Worm (Caenorhabditis elegans) whole organism, L4 larva: ENCODE measurements around the gene gck-4.

Source experiments
- ama-1 ChIP-seq: fragments of 150-350 bp; optimal IDR thresholded peaks from 2 replicates; lab custom pipeline; 2014; ENCODE audit warnings: inconsistent platforms, mixed read lengths
- attf-4 ChIP-seq: sonication (generic microtip); optimal IDR thresholded peaks from 3 replicates; lab custom pipeline; 2017; ENCODE audit warnings: missing biosample characterization, missing genetic modification characterization
- daf-8 ChIP-seq: fragments of 200-800 bp; sonication (Bioruptor generic); IDR thresholded peaks from 2 replicates; pipeline ENCODE4 v1.3.6; 2022; ENCODE audit warnings: missing genetic modification characterization, missing compliant biosample characterization
- dve-1 ChIP-seq: sonication (generic microtip); optimal IDR thresholded peaks from 2 replicates; lab custom pipeline; 2017; ENCODE audit warnings: antibody characterized with exemption, mild to moderate bottlenecking, missing genetic modification characterization, missing compliant biosample characterization; ENCODE audit not compliant: insufficient read depth
- hif-1 ChIP-seq, 2 experiments: sonication (generic microtip); optimal IDR thresholded peaks; 2 replicates each; lab custom pipeline; 2016 to 2017; ENCODE audit warnings: missing compliant biosample characterization in 2 of 2, missing genetic modification characterization in 2 of 2, missing genetic modification reagents in 2 of 2, missing genotype in 2 of 2, mild to moderate bottlenecking in 1 of 2
- mdl-1 ChIP-seq, 2 experiments: fragments of 150-350 bp in 1 of 2; sonication (generic microtip) in 1 of 2; optimal IDR thresholded peaks; 2 replicates each; lab custom pipeline; 2014 to 2017; ENCODE audit warnings: missing biosample characterization in 2 of 2, missing genetic modification characterization in 2 of 2
- nhr-28 ChIP-seq: fragments of 150-350 bp; optimal IDR thresholded peaks from 2 replicates; lab custom pipeline; 2014; ENCODE audit warnings: missing biosample characterization, missing genetic modification characterization
- nhr-77 ChIP-seq: fragments of 150-350 bp; optimal IDR thresholded peaks from 2 replicates; lab custom pipeline; 2014; ENCODE audit warnings: missing biosample characterization, missing genetic modification characterization
- pqm-1 ChIP-seq: sonication (generic microtip); optimal IDR thresholded peaks from 2 replicates; lab custom pipeline; 2017; ENCODE audit warnings: missing biosample characterization, missing genetic modification characterization
- rbr-2 ChIP-seq: sonication (generic microtip); optimal IDR thresholded peaks from 2 replicates; lab custom pipeline; 2016; ENCODE audit warnings: missing genotype, missing genetic modification characterization, missing compliant biosample characterization
- ztf-11 ChIP-seq: fragments of 150-350 bp; optimal IDR thresholded peaks from 2 replicates; lab custom pipeline; 2014; ENCODE audit warnings: missing biosample characterization, missing genetic modification characterization
- ztf-7 ChIP-seq: fragments of 150-350 bp; optimal IDR thresholded peaks from 2 replicates; lab custom pipeline; 2014; ENCODE audit warnings: missing biosample characterization, missing genetic modification characterization

ce11 chrX:13687655-13688054, 10.7 kb downstream of the gck-4 start, which contains the start of gene adm-2:
- no peak for TF ChIP-seq ztf-7
- TF ChIP-seq dve-1 (tag; lab: Kevin White, UChicago), result no peak
- no peak for TF ChIP-seq ztf-11 (tag; lab: Kevin White, UChicago)
- TF ChIP-seq nhr-28 (tag; lab: Kevin White, UChicago), result no peak
- TF ChIP-seq mdl-1 (tag; optimal IDR thresholded peaks at IDR 0.05; lab: Kevin White, UChicago), result no peak
- no peak for TF ChIP-seq attf-4
- TF ChIP-seq ama-1 (lab: Kevin White, UChicago), result no peak
- no peak for TF ChIP-seq rbr-2
- TF ChIP-seq hif-1 (tag; optimal IDR thresholded peaks at IDR 0.05; lab: Kevin White, UChicago), result no peak
- TF ChIP-seq nhr-77 (tag; lab: Kevin White, UChicago), result no peak
- TF ChIP-seq pqm-1, result no peak
- TF ChIP-seq daf-8 (GFP tag; lab: Robert Waterston, UW), result no peak
